Fruit fly (Drosophila melanogaster): ENCODE measurements around the gene CG2186.

DNA sequence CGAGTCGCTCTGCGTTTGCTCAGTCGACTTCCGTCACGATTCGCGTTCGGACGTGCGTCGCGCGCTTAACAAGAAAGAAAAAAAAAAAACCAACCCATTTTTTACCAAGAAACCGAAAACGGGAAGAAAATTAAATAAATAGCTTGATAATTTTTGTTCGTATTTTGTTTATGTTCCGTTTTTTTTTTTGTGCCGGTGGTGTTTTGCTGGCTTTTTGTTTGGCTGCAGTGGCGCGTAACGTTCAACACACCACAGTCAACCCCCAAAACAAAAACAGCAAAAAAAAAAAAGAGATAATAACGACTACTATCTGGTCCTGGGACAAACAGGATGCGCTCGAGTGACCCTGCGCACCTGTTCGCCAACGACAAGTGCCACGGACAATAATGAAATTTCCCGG is 48.0 kb downstream of the CG2186 start, which contains the start of gene CG43901:
- TF ChIP-seq bowl (GFP tag; IDR thresholded peaks at IDR 0.05) (no peak), CG10959 (GFP tag; IDR thresholded peaks at IDR 0.05) (no peak), ems (GFP tag; optimal IDR thresholded peaks at IDR 0.05) (no peak), CG11456 (GFP tag; IDR thresholded peaks at IDR 0.05) (no peak), salm (tag; optimal IDR thresholded peaks at IDR 0.05) (no peak), slp2 (GFP tag; optimal IDR thresholded peaks at IDR 0.05) (no peak), Fer3 (tag; optimal IDR thresholded peaks at IDR 0.05) (no peak), Sin3A (optimal IDR thresholded peaks at IDR 0.05) (no peak), crp (GFP tag; optimal IDR thresholded peaks at IDR 0.05) (no peak), ftz-f1 (GFP tag; optimal IDR thresholded peaks at IDR 0.05) (no peak), Optix (GFP tag; IDR thresholded peaks at IDR 0.05) (no peak)

Data from whole organism, embryonic.